Worm (Caenorhabditis elegans): ENCODE results near the gene ltd-1.

ltd-1 gene

DNA sequence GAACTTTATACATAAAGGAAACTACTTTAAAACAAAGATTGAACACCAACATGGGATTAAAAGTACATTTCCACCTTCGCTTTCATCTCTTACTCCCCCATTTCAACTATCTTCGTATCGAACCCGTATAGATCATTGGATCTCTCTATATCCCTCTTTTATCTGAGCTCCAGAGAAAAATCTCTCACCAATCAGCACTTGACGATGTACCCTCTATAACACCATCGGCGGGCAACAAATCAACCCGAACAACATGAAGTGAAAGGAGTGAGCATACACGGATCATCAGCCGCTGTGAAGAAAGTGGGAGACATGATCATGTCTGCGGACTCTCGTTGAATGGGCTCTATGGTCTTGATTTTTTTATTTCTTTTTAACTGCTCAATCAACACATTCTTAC lies 24.9 kb upstream of the ltd-1 start:
- no peak for TF ChIP-seq pha-4 (tag; optimal IDR thresholded peaks at IDR 0.05)
- TF ChIP-seq unc-120 (tag; optimal IDR thresholded peaks at IDR 0.05; ENCODE audit: poor library complexity, severe bottlenecking), result peak; percentile 79

- no peak for TF ChIP-seq ceh-39 (tag; optimal IDR thresholded peaks at IDR 0.05)
- peak; percentile 26 for TF ChIP-seq unc-62 (GFP tag; optimal IDR thresholded peaks at IDR 0.05)
- TF ChIP-seq ham-2 (GFP tag; optimal IDR thresholded peaks at IDR 0.05), result no peak
- TF ChIP-seq bed-3 (GFP tag; optimal IDR thresholded peaks at IDR 0.05), result no peak
- no peak for TF ChIP-seq M03D4.4 (tag; optimal IDR thresholded peaks at IDR 0.05)
- TF ChIP-seq blmp-1 (tag; optimal IDR thresholded peaks at IDR 0.05), result no peak
- TF ChIP-seq tbx-8 (GFP tag; optimal IDR thresholded peaks at IDR 0.05), result no peak
- no peak for TF ChIP-seq pha-4 (tag; optimal IDR thresholded peaks at IDR 0.05)
- no peak for TF ChIP-seq lin-32 (GFP tag; optimal IDR thresholded peaks at IDR 0.05)
Measured at ce11 chrII:8116159-8116558, 23.6 kb upstream of the ltd-1 start, which contains the start of gene unc-105. Gene unc-105, plus strand, starts transcription at chrII:8116459.

DNA sequence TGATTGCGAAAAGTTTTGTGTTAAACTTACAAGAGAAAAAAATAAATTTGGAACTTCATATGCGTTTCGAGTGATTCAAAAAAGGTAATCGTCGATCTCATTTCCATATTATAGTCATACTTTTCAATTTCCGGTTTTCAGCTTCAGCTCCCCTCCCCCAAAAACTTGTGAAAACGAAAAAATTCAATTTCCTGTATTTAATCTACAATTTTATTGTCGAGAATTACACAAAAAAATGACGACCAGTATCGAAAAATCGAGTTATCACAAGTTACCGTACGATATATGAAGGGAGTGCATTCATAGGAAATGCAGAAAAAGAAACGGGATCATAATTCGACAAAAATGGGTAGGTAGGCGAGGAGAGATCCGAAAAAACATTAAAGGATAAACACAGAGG lies 19.5 kb upstream of the ltd-1 start, which contains the start of gene lron-4:
TSS of gene lron-4 (minus strand) at position 101 of the 400 bp plus-strand sequence.
- TF ChIP-seq blmp-1 (tag; optimal IDR thresholded peaks at IDR 0.05) (no peak), mls-2 (tag; optimal IDR thresholded peaks at IDR 0.05) (no peak), lin-32 (GFP tag; optimal IDR thresholded peaks at IDR 0.05) (no peak), M03D4.4 (tag; optimal IDR thresholded peaks at IDR 0.05) (no peak), mab-5 (tag; optimal IDR thresholded peaks at IDR 0.05) (no peak), nhr-2 (tag; optimal IDR thresholded peaks at IDR 0.05) (no peak), unc-62 (GFP tag; optimal IDR thresholded peaks at IDR 0.05) (no peak), nhr-76 (tag; optimal IDR thresholded peaks at IDR 0.05) (no peak), mep-1 (tag; optimal IDR thresholded peaks at IDR 0.05) (no peak), sptf-1 (tag; optimal IDR thresholded peaks at IDR 0.05) (no peak), zip-8 (tag; optimal IDR thresholded peaks at IDR 0.05) (no peak), ztf-11 (tag; optimal IDR thresholded peaks at IDR 0.05) (no peak)

DNA sequence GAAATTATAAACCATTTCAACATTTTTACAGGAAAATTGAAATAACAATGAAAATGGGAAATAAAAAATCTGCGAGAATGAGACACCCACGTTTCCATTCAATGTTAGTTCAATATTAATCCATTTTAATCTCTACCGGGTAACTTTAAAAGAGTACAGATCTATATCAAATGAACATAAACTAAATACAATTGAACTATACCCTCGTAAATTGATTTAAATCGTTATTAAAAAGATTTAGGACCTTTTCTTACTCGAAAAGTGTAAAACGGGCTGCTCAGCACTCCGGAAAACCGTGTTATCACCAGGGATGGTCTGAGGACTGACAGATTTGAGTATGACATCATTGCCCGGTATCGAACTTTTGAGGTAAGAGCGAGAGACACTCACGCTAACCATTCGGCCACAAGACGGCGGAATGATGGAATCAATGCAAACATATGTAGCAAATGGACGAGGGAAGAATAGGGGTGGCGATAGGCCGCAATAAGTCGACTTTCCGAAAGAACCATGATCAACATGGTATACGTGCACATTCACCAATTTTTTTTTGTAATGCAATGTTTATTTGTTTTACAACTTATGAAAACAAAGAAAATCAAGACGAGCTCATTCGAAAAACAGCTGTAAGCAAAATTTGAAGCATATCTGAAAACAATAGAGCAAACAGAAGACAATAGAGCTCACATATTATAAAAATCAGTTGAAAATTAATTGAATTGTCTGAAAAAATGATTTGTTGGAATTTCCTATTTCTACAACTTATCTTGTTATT lies 14.6 kb upstream of the ltd-1 start, which contains the start of the genes chst-1 and C41C4.9:
TSS of gene chst-1 (minus strand) at position 51 of the 775 bp plus-strand sequence.
TSS of gene C41C4.9 (plus strand) at position 725 of the 775 bp plus-strand sequence.
- TF ChIP-seq M03D4.4 (tag; optimal IDR thresholded peaks at IDR 0.05), result peak; percentile 94
- TF ChIP-seq hlh-1 (tag; optimal IDR thresholded peaks at IDR 0.05), result peak; percentile 66
- TF ChIP-seq mab-5 (tag; optimal IDR thresholded peaks at IDR 0.05), result no peak
- peak; percentile 97 for TF ChIP-seq drap-1 (GFP tag; optimal IDR thresholded peaks at IDR 0.05)
- TF ChIP-seq elt-1 (tag; optimal IDR thresholded peaks at IDR 0.05; ENCODE audit: borderline replicate concordance, insufficient read depth), result no peak
- no peak for TF ChIP-seq nhr-237 (tag; optimal IDR thresholded peaks at IDR 0.05)
- no peak for TF ChIP-seq blmp-1 (tag; optimal IDR thresholded peaks at IDR 0.05)
- TF ChIP-seq zip-8 (tag; optimal IDR thresholded peaks at IDR 0.05), result no peak
- TF ChIP-seq mls-2 (tag; optimal IDR thresholded peaks at IDR 0.05), result peak; percentile 97
- TF ChIP-seq ceh-43 (GFP tag; optimal IDR thresholded peaks at IDR 0.05), result peak; percentile 90
- TF ChIP-seq nhr-2 (tag; optimal IDR thresholded peaks at IDR 0.05), result no peak
- TF ChIP-seq unc-39 (tag; optimal IDR thresholded peaks at IDR 0.05), result peak; percentile 54
- peak; percentile 87 for TF ChIP-seq flh-1 (GFP tag; optimal IDR thresholded peaks at IDR 0.05)
- peak; percentile 97 for TF ChIP-seq cnd-1 (tag; optimal IDR thresholded peaks at IDR 0.05)
- peak; percentile 35 for TF ChIP-seq nhr-28 (tag; optimal IDR thresholded peaks at IDR 0.05)
- TF ChIP-seq elt-3 (tag; optimal IDR thresholded peaks at IDR 0.05), result peak; percentile 73
- TF ChIP-seq ces-1 (GFP tag; optimal IDR thresholded peaks at IDR 0.05), result no peak
- TF ChIP-seq ztf-11 (tag; optimal IDR thresholded peaks at IDR 0.05), result peak; percentile 31
- TF ChIP-seq lin-32 (GFP tag; optimal IDR thresholded peaks at IDR 0.05), result peak; percentile 97
- peak; percentile 95 for TF ChIP-seq unc-120 (tag; optimal IDR thresholded peaks at IDR 0.05; ENCODE audit: poor library complexity, severe bottlenecking)
- peak; percentile 16 for TF ChIP-seq lsy-2 (tag; optimal IDR thresholded peaks at IDR 0.05)
- peak; percentile 88 for TF ChIP-seq sem-2 (GFP tag; optimal IDR thresholded peaks at IDR 0.05)
- peak; percentile 80 for TF ChIP-seq pha-4 (tag; optimal IDR thresholded peaks at IDR 0.05)
- TF ChIP-seq nhr-12 (tag; optimal IDR thresholded peaks at IDR 0.05), result no peak
- TF ChIP-seq mep-1 (tag; optimal IDR thresholded peaks at IDR 0.05), result peak; percentile 63
- TF ChIP-seq ceh-83 (GFP tag; optimal IDR thresholded peaks at IDR 0.05), result peak; percentile 96
- no peak for TF ChIP-seq snpc-4 (tag; optimal IDR thresholded peaks at IDR 0.05)
- no peak for TF ChIP-seq nhr-76 (tag; optimal IDR thresholded peaks at IDR 0.05)
- TF ChIP-seq lin-13 (tag; optimal IDR thresholded peaks at IDR 0.05), result peak; percentile 29
- peak; percentile 90 for TF ChIP-seq tbx-8 (GFP tag; optimal IDR thresholded peaks at IDR 0.05)
- peak; percentile 80 for TF ChIP-seq unc-62 (GFP tag; optimal IDR thresholded peaks at IDR 0.05)
- peak; percentile 97 for TF ChIP-seq sptf-1 (tag; optimal IDR thresholded peaks at IDR 0.05)
- TF ChIP-seq ceh-39 (tag; optimal IDR thresholded peaks at IDR 0.05), result no peak
- peak; percentile 91 for TF ChIP-seq bed-3 (GFP tag; optimal IDR thresholded peaks at IDR 0.05)
- peak; percentile 90 for TF ChIP-seq ham-2 (GFP tag; optimal IDR thresholded peaks at IDR 0.05)
